Worm (Caenorhabditis elegans): ENCODE data around the gene vhl-1.
A peak's percentile ranks its signal among the peaks of the same experiment; 100 is the strongest.

vhl-1 gene

DNA sequence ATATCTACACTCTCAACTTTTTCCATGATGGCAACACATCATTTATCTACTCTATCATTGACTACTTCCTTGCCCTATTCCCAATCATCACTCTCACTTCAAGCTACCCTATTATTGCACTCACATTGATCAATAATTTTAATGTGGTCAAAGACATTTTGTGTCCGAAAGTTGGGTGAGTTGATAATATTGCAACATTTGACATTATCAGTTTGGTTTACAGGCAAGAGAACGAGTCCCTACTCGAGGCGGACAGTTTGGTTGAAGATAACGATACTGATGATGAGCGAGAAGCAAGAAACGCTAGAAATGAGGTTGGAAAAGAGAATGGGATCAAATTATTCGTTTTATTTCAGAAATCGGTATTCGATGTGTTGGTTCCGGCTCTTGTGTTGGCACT, 42.4 kb upstream of the vhl-1 start:
- TF ChIP-seq unc-39 (tag; optimal IDR thresholded peaks at IDR 0.05) (no peak), ztf-11 (tag; optimal IDR thresholded peaks at IDR 0.05) (no peak), snpc-4 (tag; optimal IDR thresholded peaks at IDR 0.05) (no peak), ceh-82 (tag; optimal IDR thresholded peaks at IDR 0.05) (no peak), lin-15B (tag; optimal IDR thresholded peaks at IDR 0.05) (no peak), lin-39 (tag; optimal IDR thresholded peaks at IDR 0.05) (no peak), pqm-1 (tag; optimal IDR thresholded peaks at IDR 0.05) (peak; percentile 84), elt-2 (tag; optimal IDR thresholded peaks at IDR 0.05) (peak; percentile 82), unc-62 (GFP tag; optimal IDR thresholded peaks at IDR 0.05) (no peak)

DNA sequence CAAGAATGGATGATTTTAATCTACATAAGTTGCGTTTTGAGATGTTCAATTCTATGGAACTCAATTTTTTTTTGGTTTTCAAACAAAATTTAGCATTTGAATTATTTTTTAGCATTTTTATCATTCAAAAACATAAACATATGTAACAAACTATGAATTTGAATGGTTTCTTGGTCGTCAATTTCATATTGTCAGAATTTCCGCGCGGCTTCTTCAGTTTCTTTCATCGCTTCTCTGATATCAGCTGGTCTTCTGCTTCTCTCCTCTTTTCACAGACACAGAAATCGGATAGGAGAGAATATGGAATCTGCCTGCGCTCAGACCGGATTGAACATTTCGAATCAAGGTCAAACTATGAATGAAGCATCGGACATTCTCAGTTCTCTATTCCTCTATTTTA, 40.4 kb upstream of the vhl-1 start, which contains the start of gene C03A3.9:
C03A3.9 (plus strand) TSS at position 301 of the 400 bp plus-strand sequence.
- TF ChIP-seq nhr-12 (tag; optimal IDR thresholded peaks at IDR 0.05) (no peak), nhr-25 (tag; optimal IDR thresholded peaks at IDR 0.05) (peak; percentile 21)

DNA sequence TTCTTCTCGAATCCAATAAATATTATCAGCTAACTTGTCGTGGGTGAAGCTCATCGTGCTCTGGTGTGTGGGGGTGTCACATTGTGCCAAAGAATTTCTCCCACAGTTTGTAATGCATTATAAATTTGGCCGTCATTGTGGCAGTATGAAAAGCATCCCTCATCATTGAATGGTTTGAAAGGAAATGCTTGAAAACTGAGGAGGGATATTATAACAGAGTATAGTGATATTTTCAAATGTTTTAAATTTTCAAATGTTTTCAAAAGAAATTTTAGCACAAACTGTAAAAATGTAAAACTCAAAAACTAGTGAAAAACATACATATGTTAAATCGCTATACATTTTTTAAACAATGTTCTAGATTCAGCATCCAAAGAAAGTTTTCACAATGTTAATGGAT, 38.2 kb upstream of the vhl-1 start, which contains the start of gene C03A3.3:
C03A3.3 (minus strand) TSS at position 101 of the 400 bp plus-strand sequence.
- TF ChIP-seq nhr-25 (tag; optimal IDR thresholded peaks at IDR 0.05) (no peak), ceh-28 (tag; optimal IDR thresholded peaks at IDR 0.05) (no peak), ZK546.5 (tag; optimal IDR thresholded peaks at IDR 0.05) (no peak), nhr-28 (tag; optimal IDR thresholded peaks at IDR 0.05) (no peak), zag-1 (tag; optimal IDR thresholded peaks at IDR 0.05) (no peak), pha-4 (tag; optimal IDR thresholded peaks at IDR 0.05) (no peak), unc-39 (tag; optimal IDR thresholded peaks at IDR 0.05) (no peak), nhr-77 (tag; optimal IDR thresholded peaks at IDR 0.05) (no peak), mdl-1 (tag; optimal IDR thresholded peaks at IDR 0.05) (no peak), nhr-76 (tag; optimal IDR thresholded peaks at IDR 0.05) (no peak), mml-1 (tag; optimal IDR thresholded peaks at IDR 0.05) (no peak), daf-12 (tag; optimal IDR thresholded peaks at IDR 0.05) (no peak), eor-1 (tag; optimal IDR thresholded peaks at IDR 0.05) (no peak), pqm-1 (tag; optimal IDR thresholded peaks at IDR 0.05) (no peak), aly-2 (tag; optimal IDR thresholded peaks at IDR 0.05) (no peak), elt-3 (tag; optimal IDR thresholded peaks at IDR 0.05) (no peak), hmg-11 (tag; optimal IDR thresholded peaks at IDR 0.05) (no peak), ceh-82 (tag; optimal IDR thresholded peaks at IDR 0.05) (no peak), snpc-4 (tag; optimal IDR thresholded peaks at IDR 0.05) (no peak)

DNA sequence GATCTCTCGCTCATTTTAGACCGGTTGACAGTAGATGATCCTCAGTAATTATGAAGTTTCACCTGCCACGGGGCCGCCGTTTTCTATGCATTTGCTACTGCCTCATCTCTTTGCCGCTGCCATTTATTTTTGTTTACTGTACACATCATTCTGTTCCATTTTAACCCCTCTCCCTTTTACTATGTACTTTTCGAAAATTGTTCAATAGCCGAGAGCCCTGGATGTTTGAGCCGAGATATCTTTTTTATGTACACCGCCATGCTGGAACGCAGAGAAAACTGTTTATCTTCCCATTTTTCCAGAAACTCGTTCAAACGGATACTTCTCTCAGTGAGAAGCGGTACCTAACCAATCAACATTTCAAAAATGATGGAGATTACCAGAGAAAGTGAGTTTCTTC, 36.3 kb upstream of the vhl-1 start, which contains the start of gene ifa-1:
ifa-1 (plus strand) TSS at position 301 of the 400 bp plus-strand sequence.
- TF ChIP-seq lin-39 (tag; optimal IDR thresholded peaks at IDR 0.05) (no peak), elt-2 (tag; optimal IDR thresholded peaks at IDR 0.05) (no peak), mml-1 (tag; optimal IDR thresholded peaks at IDR 0.05) (no peak), elt-1 (tag; optimal IDR thresholded peaks at IDR 0.05) (no peak), skn-1 (tag; optimal IDR thresholded peaks at IDR 0.05) (no peak), nhr-25 (tag; optimal IDR thresholded peaks at IDR 0.05) (no peak), ceh-9 (tag; optimal IDR thresholded peaks at IDR 0.05) (no peak), fos-1 (tag; optimal IDR thresholded peaks at IDR 0.05) (no peak), elt-3 (tag; optimal IDR thresholded peaks at IDR 0.05) (no peak)

DNA sequence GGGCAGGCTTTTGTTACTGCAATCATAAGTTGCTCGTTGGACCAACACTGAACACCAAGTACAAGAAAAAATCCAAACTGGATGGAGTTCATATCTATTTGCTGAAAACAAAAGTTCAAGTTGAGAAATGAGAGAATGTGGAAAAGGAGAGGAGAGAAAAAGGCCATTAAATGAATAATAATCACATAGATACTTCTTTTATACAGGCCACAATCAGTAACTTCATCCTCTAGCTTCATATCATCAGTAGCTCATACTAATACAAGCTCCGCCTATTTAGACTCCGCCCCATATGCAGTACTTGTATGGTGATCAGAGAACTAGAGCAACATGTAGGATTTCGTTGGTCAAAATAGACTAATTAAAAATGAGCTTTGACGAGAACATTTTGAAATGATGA, 27.9 kb upstream of the vhl-1 start, which contains the start of gene F38B2.2:
F38B2.2 (minus strand) TSS at position 101 of the 400 bp plus-strand sequence.
- TF ChIP-seq nhr-76 (tag; optimal IDR thresholded peaks at IDR 0.05): no peak
- no peak for TF ChIP-seq eor-1 (tag; optimal IDR thresholded peaks at IDR 0.05)
- no peak for TF ChIP-seq lin-39 (tag; optimal IDR thresholded peaks at IDR 0.05)

DNA sequence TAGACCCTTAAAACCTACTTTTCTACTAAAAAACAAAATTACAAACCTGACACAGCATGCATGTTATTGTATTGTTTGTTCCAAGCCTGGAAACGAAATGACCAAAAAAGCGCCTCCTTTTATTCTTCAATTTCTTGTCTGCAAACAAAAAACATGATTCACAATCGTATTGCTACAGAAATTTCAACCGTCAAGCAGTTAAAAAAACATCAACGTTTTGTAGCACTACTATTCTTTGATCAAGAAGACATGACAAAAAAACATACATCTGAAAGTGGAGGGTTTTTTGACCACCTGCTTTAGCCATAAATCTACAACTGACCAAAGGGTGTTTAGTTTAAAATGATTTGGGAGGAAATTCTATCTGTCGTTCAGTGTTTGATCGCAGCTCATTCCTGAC, 26.0 kb upstream of the vhl-1 start, which contains the start of gene F38B2.6:
F38B2.6 (minus strand) TSS at position 101 of the 400 bp plus-strand sequence.
- TF ChIP-seq hmg-11 (tag; optimal IDR thresholded peaks at IDR 0.05): no peak
- no peak for TF ChIP-seq skn-1 (tag; optimal IDR thresholded peaks at IDR 0.05)
- no peak for TF ChIP-seq nhr-28 (tag; optimal IDR thresholded peaks at IDR 0.05)
- no peak for TF ChIP-seq lin-39 (tag; optimal IDR thresholded peaks at IDR 0.05)
- TF ChIP-seq elt-2 (tag; optimal IDR thresholded peaks at IDR 0.05): no peak
- TF ChIP-seq nfya-1 (tag; optimal IDR thresholded peaks at IDR 0.05; ENCODE audit: insufficient read depth): no peak
- no peak for TF ChIP-seq nhr-67 (tag; optimal IDR thresholded peaks at IDR 0.05)
- TF ChIP-seq ztf-11 (tag; optimal IDR thresholded peaks at IDR 0.05): no peak

All from whole organism, L3 larva.